Worm (Caenorhabditis elegans): ENCODE data around the gene col-158.

col-158 gene

ce11 chrV:11796343-11796742, 33.0 kb upstream of the col-158 start:
- TF ChIP-seq F13H6.1 (tag; optimal IDR thresholded peaks at IDR 0.05), result no peak
- TF ChIP-seq lin-39 (tag; optimal IDR thresholded peaks at IDR 0.05), result no peak
- TF ChIP-seq blmp-1 (tag; optimal IDR thresholded peaks at IDR 0.05; ENCODE audit: insufficient read depth), result peak; percentile 2
- TF ChIP-seq mab-5 (tag; optimal IDR thresholded peaks at IDR 0.05), result no peak
- no peak for TF ChIP-seq elt-1 (tag; optimal IDR thresholded peaks at IDR 0.05)
- no peak for TF ChIP-seq skn-1 (tag; optimal IDR thresholded peaks at IDR 0.05)
- TF ChIP-seq unc-39 (tag; optimal IDR thresholded peaks at IDR 0.05), result no peak
- TF ChIP-seq peb-1 (tag; optimal IDR thresholded peaks at IDR 0.05), result no peak
- no peak for TF ChIP-seq lin-13 (GFP tag; optimal IDR thresholded peaks at IDR 0.05)
- no peak for TF ChIP-seq nhr-237 (tag; optimal IDR thresholded peaks at IDR 0.05)
- no peak for TF ChIP-seq ztf-4 (tag; optimal IDR thresholded peaks at IDR 0.05)
- no peak for TF ChIP-seq zag-1 (tag; optimal IDR thresholded peaks at IDR 0.05)
- no peak for TF ChIP-seq egl-27 (tag; optimal IDR thresholded peaks at IDR 0.05)
- no peak for TF ChIP-seq nhr-6 (tag; optimal IDR thresholded peaks at IDR 0.05)
- no peak for TF ChIP-seq aly-2 (tag; optimal IDR thresholded peaks at IDR 0.05)
- no peak for TF ChIP-seq mdl-1 (tag; optimal IDR thresholded peaks at IDR 0.05)
- no peak for TF ChIP-seq dmd-4 (tag; optimal IDR thresholded peaks at IDR 0.05)
- no peak for TF ChIP-seq nhr-12 (tag; optimal IDR thresholded peaks at IDR 0.05)
- TF ChIP-seq gmeb-1 (tag; optimal IDR thresholded peaks at IDR 0.05), result no peak
- no peak for TF ChIP-seq unc-55 (GFP tag; optimal IDR thresholded peaks at IDR 0.05)
- TF ChIP-seq nhr-11 (tag; optimal IDR thresholded peaks at IDR 0.05), result no peak
- TF ChIP-seq lsy-2 (tag; optimal IDR thresholded peaks at IDR 0.05), result no peak
- TF ChIP-seq alr-1 (tag; optimal IDR thresholded peaks at IDR 0.05), result no peak
- no peak for TF ChIP-seq sem-4 (tag; optimal IDR thresholded peaks at IDR 0.05)
- no peak for TF ChIP-seq ceh-82 (tag; optimal IDR thresholded peaks at IDR 0.05)
- no peak for TF ChIP-seq ztf-1 (GFP tag; conservative IDR thresholded peaks at IDR 0.05)
- TF ChIP-seq nhr-21 (tag; optimal IDR thresholded peaks at IDR 0.05), result peak; percentile 13
- TF ChIP-seq nhr-25 (tag; optimal IDR thresholded peaks at IDR 0.05), result peak; percentile 53
- TF ChIP-seq R02D3.7 (tag; optimal IDR thresholded peaks at IDR 0.05), result no peak
- TF ChIP-seq Y55F3AM.14 (GFP tag; optimal IDR thresholded peaks at IDR 0.05), result no peak
- TF ChIP-seq sma-9 (GFP tag; optimal IDR thresholded peaks at IDR 0.05), result peak; percentile 81
- no peak for TF ChIP-seq sma-9 (tag; optimal IDR thresholded peaks at IDR 0.05)
- no peak for TF ChIP-seq ztf-11 (tag; optimal IDR thresholded peaks at IDR 0.05)
- no peak for TF ChIP-seq ZK546.5 (tag; optimal IDR thresholded peaks at IDR 0.05)
- no peak for TF ChIP-seq nhr-10 (tag; optimal IDR thresholded peaks at IDR 0.05)
- TF ChIP-seq nhr-23 (tag; optimal IDR thresholded peaks at IDR 0.05), result no peak
- TF ChIP-seq C34F6.9 (tag; optimal IDR thresholded peaks at IDR 0.05), result no peak
- TF ChIP-seq nhr-77 (tag; optimal IDR thresholded peaks at IDR 0.05), result no peak
- TF ChIP-seq ceh-16 (tag; optimal IDR thresholded peaks at IDR 0.05), result no peak
- TF ChIP-seq ama-1 (optimal IDR thresholded peaks at IDR 0.05), result no peak
- TF ChIP-seq lin-11 (tag; optimal IDR thresholded peaks at IDR 0.05), result no peak
- TF ChIP-seq mbf-1 (tag; optimal IDR thresholded peaks at IDR 0.05), result no peak
- no peak for TF ChIP-seq fos-1 (tag; optimal IDR thresholded peaks at IDR 0.05)
- TF ChIP-seq sma-3 (GFP tag; optimal IDR thresholded peaks at IDR 0.05), result peak; percentile 17
- TF ChIP-seq nhr-129 (tag; optimal IDR thresholded peaks at IDR 0.05), result no peak
- peak; percentile 8 for TF ChIP-seq crh-2 (tag; optimal IDR thresholded peaks at IDR 0.05)

ce11 chrV:11797272-11797855, 32.0 kb upstream of the col-158 start:
- TF ChIP-seq zag-1 (tag; optimal IDR thresholded peaks at IDR 0.05) (no peak), elt-3 (tag; optimal IDR thresholded peaks at IDR 0.05) (no peak), mdl-1 (tag; optimal IDR thresholded peaks at IDR 0.05) (no peak), alr-1 (tag; optimal IDR thresholded peaks at IDR 0.05) (no peak), egl-27 (tag; optimal IDR thresholded peaks at IDR 0.05) (no peak), blmp-1 (tag; optimal IDR thresholded peaks at IDR 0.05; ENCODE audit: insufficient read depth) (peak; percentile 50), C34F6.9 (tag; optimal IDR thresholded peaks at IDR 0.05) (no peak), R02D3.7 (tag; optimal IDR thresholded peaks at IDR 0.05) (no peak), sma-3 (GFP tag; optimal IDR thresholded peaks at IDR 0.05) (peak; percentile 13), nhr-129 (tag; optimal IDR thresholded peaks at IDR 0.05) (no peak), mbf-1 (tag; optimal IDR thresholded peaks at IDR 0.05) (no peak), ztf-4 (tag; optimal IDR thresholded peaks at IDR 0.05) (no peak), unc-39 (tag; optimal IDR thresholded peaks at IDR 0.05) (no peak), sma-9 (GFP tag; optimal IDR thresholded peaks at IDR 0.05) (peak; percentile 70), sma-9 (tag; optimal IDR thresholded peaks at IDR 0.05) (no peak), nhr-23 (tag; optimal IDR thresholded peaks at IDR 0.05) (no peak), lin-39 (tag; optimal IDR thresholded peaks at IDR 0.05) (no peak), nhr-21 (tag; optimal IDR thresholded peaks at IDR 0.05) (peak; percentile 24), unc-62 (GFP tag; optimal IDR thresholded peaks at IDR 0.05) (no peak), snpc-4 (tag; optimal IDR thresholded peaks at IDR 0.05) (no peak), ama-1 (optimal IDR thresholded peaks at IDR 0.05) (no peak), sem-4 (tag; optimal IDR thresholded peaks at IDR 0.05) (no peak), ztf-11 (tag; optimal IDR thresholded peaks at IDR 0.05) (no peak), nhr-11 (tag; optimal IDR thresholded peaks at IDR 0.05) (no peak), nhr-6 (tag; optimal IDR thresholded peaks at IDR 0.05) (no peak), F13H6.1 (tag; optimal IDR thresholded peaks at IDR 0.05) (no peak), mab-5 (tag; optimal IDR thresholded peaks at IDR 0.05) (no peak), nhr-10 (tag; optimal IDR thresholded peaks at IDR 0.05) (no peak), nhr-25 (tag; optimal IDR thresholded peaks at IDR 0.05) (peak; percentile 68), lin-13 (GFP tag; optimal IDR thresholded peaks at IDR 0.05) (no peak), crh-2 (tag; optimal IDR thresholded peaks at IDR 0.05) (peak; percentile 6), fos-1 (tag; optimal IDR thresholded peaks at IDR 0.05) (no peak), gmeb-1 (tag; optimal IDR thresholded peaks at IDR 0.05) (no peak), lsy-2 (tag; optimal IDR thresholded peaks at IDR 0.05) (no peak), dmd-4 (tag; optimal IDR thresholded peaks at IDR 0.05) (no peak), nhr-77 (tag; optimal IDR thresholded peaks at IDR 0.05) (no peak), Y55F3AM.14 (GFP tag; optimal IDR thresholded peaks at IDR 0.05) (no peak)

Data from whole organism, L2 larva.